Fruit fly (Drosophila melanogaster) S2 (cell line): ENCODE results near the gene Pfdn1.

Source experiments
- CG8478 ChIP-seq: fragments of >200 bp; optimal IDR thresholded peaks from 2 replicates; lab custom pipeline; 2018
- CTCF ChIP-seq, 2 experiments: fragments of >200 bp; optimal IDR thresholded peaks; 2 replicates each; lab custom pipeline; 2018

dm6 chr2L:6062382-6063082 is 6.3 kb upstream of the Pfdn1 start, which contains the start of the genes ND-51 and CG13994:
- TF ChIP-seq CG8478 = no peak
- TF ChIP-seq CTCF (optimal IDR thresholded peaks at IDR 0.05; lab: Kevin White, UChicago) = no peak
